Worm (Caenorhabditis elegans): ENCODE measurements around the gene fbxb-90.

fbxb-90 gene

DNA sequence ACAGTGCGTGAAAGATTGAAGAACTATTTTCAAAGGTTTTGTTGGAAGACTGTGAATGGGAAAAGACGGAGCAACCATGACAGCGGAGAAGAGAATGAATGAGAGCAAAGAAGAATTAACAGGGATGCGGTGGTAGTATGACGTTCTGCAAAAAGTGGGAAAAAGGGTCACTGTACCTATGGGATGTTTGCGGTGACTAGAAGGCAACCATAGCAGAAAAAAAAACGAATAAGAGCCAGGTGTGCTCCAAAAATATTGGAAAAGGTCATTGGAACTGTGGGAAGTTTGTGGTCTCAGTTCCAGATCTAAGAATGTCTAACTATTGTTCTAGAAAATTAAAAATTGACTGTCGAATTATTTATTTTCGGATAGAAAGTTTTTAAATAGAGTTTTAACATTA lies at the start of gene fbxb-90:
Gene fbxb-90, minus strand, starts transcription at position 101 of the 400 bp plus-strand sequence.
- TF ChIP-seq mep-1 (tag; optimal IDR thresholded peaks at IDR 0.05): no peak
- TF ChIP-seq nhr-28 (tag; optimal IDR thresholded peaks at IDR 0.05): no peak
- TF ChIP-seq C34B4.2 (tag; optimal IDR thresholded peaks at IDR 0.05): no peak
- no peak for TF ChIP-seq aly-2 (tag; optimal IDR thresholded peaks at IDR 0.05)
- TF ChIP-seq nhr-11 (tag; optimal IDR thresholded peaks at IDR 0.05): no peak
- no peak for TF ChIP-seq zip-4 (GFP tag; optimal IDR thresholded peaks at IDR 0.05)
- TF ChIP-seq sox-4 (tag; optimal IDR thresholded peaks at IDR 0.05): no peak
- TF ChIP-seq dsc-1 (tag; optimal IDR thresholded peaks at IDR 0.05): no peak
- no peak for TF ChIP-seq alr-1 (tag; optimal IDR thresholded peaks at IDR 0.05; ENCODE audit: borderline replicate concordance)
- no peak for TF ChIP-seq nhr-20 (tag; optimal IDR thresholded peaks at IDR 0.05)
- TF ChIP-seq lir-3 (tag; optimal IDR thresholded peaks at IDR 0.05; ENCODE audit: poor library complexity): no peak
- TF ChIP-seq unc-62 (GFP tag; optimal IDR thresholded peaks at IDR 0.05): no peak
- no peak for TF ChIP-seq hpl-2 (GFP tag; optimal IDR thresholded peaks at IDR 0.05)
- TF ChIP-seq unc-98 (GFP tag; IDR thresholded peaks at IDR 0.05): no peak
- no peak for TF ChIP-seq ceh-82 (tag; optimal IDR thresholded peaks at IDR 0.05)
- TF ChIP-seq sup-37 (GFP tag; optimal IDR thresholded peaks at IDR 0.05): no peak
- no peak for TF ChIP-seq nhr-237 (tag; optimal IDR thresholded peaks at IDR 0.05)
- no peak for TF ChIP-seq C16A3.4 (tag; optimal IDR thresholded peaks at IDR 0.05)
- no peak for TF ChIP-seq ztf-4 (tag; optimal IDR thresholded peaks at IDR 0.05)

DNA sequence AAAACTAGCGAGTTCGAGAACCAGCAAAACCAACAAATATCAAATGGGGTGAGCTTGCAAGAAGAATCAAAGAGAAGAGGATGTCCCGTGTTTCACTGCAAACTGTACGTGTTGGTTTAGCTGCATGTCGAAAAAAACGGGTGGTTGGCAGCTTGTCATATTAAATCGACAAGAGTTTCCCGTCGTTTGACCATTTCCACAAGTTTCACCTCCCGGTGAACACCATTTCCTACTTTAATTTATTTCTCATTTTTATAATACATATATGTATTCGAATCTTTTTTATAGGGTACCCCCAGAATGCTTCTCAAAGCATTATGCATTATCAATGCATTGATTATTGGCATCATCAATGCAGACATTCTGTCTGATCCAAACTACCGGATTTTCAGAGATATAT lies 46.7 kb upstream of the fbxb-90 start, which contains the start of gene Y8A9A.2:
Gene Y8A9A.2, plus strand, starts transcription at position 301 of the 400 bp plus-strand sequence.
- no peak for TF ChIP-seq nhr-28 (tag; optimal IDR thresholded peaks at IDR 0.05)
- no peak for TF ChIP-seq efl-1 (optimal IDR thresholded peaks at IDR 0.05)
- peak in 1 of 2 experiments; percentile 25 for TF ChIP-seq efl-1 (GFP tag; optimal IDR thresholded peaks at IDR 0.05 in 1 of 2)
- TF ChIP-seq nhr-77 (tag; optimal IDR thresholded peaks at IDR 0.05): no peak

DNA sequence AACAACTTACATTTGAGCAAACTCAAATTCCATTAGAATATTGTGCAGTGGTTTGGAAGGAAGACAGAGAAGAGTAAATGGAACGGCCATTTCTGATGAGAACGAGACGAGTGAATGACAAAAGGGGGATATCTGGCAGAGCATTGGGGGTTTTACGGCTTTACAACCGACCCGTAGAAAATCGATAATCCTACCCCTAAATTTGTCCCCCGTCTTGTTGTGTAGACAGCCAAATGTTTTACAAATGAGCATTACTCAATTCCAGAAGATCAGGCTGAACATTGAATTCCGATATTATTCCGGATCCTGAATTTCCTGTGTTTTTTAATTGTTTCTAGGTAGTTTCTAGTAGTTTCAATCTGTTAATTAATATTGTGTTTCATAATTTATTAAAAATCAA lies 44.7 kb upstream of the fbxb-90 start, which contains the start of gene fbxb-99:
Gene fbxb-99, minus strand, starts transcription at position 101 of the 400 bp plus-strand sequence.
- TF ChIP-seq lsy-2 (tag; optimal IDR thresholded peaks at IDR 0.05) (no peak), grh-1 (GFP tag; IDR thresholded peaks at IDR 0.05) (no peak), dsc-1 (tag; optimal IDR thresholded peaks at IDR 0.05) (no peak), nhr-28 (tag; optimal IDR thresholded peaks at IDR 0.05) (no peak), nhr-19 (GFP tag; conservative IDR thresholded peaks at IDR 0.05) (no peak), ama-1 (optimal IDR thresholded peaks at IDR 0.05) (no peak), swsn-7 (tag; optimal IDR thresholded peaks at IDR 0.05) (no peak), unc-130 (tag; optimal IDR thresholded peaks at IDR 0.05) (no peak), ets-5 (GFP tag; IDR thresholded peaks at IDR 0.05) (no peak), ceh-63 (GFP tag; optimal IDR thresholded peaks at IDR 0.05) (no peak), unc-86 (tag; optimal IDR thresholded peaks at IDR 0.05) (no peak), ztf-11 (tag; optimal IDR thresholded peaks at IDR 0.05) (no peak), aly-2 (tag; optimal IDR thresholded peaks at IDR 0.05) (no peak)

DNA sequence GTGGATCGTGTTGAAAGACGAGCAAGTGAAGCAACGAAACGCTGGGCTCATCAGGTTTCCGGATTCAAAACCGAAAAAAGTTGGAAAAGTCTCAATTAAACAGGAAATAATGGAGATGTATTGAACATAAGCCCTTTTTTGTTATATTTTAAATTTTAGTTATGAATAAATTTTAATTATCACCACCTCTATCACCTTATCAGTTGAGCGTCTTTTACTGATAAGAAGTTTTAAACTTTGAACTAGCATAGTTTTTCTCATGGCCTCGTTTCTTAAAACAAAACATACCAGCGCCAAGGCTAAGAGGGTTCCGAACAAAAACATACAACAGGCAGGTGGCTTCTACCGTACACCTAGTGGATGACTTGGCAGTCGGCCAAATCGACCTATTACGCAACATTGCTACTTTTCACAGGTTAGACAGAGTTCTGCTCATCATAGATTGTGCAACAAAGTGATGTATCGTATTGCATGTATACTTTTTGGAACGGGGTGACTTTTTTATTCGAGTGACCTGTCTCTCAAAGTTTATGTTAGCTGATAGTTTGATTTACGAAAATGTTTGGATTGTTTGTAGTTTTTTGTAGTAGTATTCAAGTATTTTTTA lies 39.8 kb upstream of the fbxb-90 start:
- TF ChIP-seq efl-1 (optimal IDR thresholded peaks at IDR 0.05): no peak
- TF ChIP-seq efl-1 (GFP tag; optimal IDR thresholded peaks at IDR 0.05 in 1 of 2): peak in 1 of 2 experiments; percentile 78
- TF ChIP-seq egl-27 (tag; optimal IDR thresholded peaks at IDR 0.05): no peak
- TF ChIP-seq elt-2 (tag; optimal IDR thresholded peaks at IDR 0.05): peak; percentile 77
- TF ChIP-seq unc-86 (tag; optimal IDR thresholded peaks at IDR 0.05): no peak

DNA sequence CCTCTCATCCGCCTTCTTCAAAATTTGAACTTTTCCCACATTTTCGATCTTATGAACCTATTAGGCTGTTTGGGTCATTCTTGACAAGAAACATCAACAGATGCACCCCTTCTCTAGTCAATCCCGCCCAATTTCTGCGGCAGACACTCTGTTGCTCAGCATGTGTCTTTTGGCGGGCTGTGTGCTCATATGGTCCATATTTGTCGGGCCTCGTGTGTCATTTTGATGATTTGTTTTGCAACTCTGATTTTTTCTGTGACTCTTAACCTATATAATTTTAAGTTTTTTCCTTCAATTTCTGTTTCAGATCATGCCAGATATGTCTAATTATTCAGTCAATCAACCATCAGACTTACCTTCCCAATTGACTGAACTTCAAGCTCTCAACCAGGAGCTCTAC lies 38.5 kb upstream of the fbxb-90 start, which contains the start of gene T24E12.13:
Gene T24E12.13, plus strand, starts transcription at position 301 of the 400 bp plus-strand sequence.
- TF ChIP-seq mab-9 (GFP tag; IDR thresholded peaks at IDR 0.05) (no peak), pqm-1 (tag; optimal IDR thresholded peaks at IDR 0.05) (no peak), unc-86 (tag; optimal IDR thresholded peaks at IDR 0.05) (no peak), tlp-1 (tag; optimal IDR thresholded peaks at IDR 0.05) (no peak), lin-14 (GFP tag; optimal IDR thresholded peaks at IDR 0.05) (no peak), snu-23 (GFP tag; optimal IDR thresholded peaks at IDR 0.05) (no peak), ztf-4 (tag; optimal IDR thresholded peaks at IDR 0.05) (no peak)

Measured in whole organism, L1 larva.